Fruit fly (Drosophila melanogaster) whole organism, prepupa: Measurements from ENCODE around the gene CG33947.
A peak's percentile ranks its signal among the peaks of the same experiment; 100 is the strongest.

Experiments
- CG10669 ChIP-seq: fragments of 200-800 bp; sonication (Bioruptor generic); optimal IDR thresholded peaks from 3 replicates; lab custom pipeline; 2018; ENCODE audit warnings: missing biosample characterization, mild to moderate bottlenecking, missing genetic modification characterization, moderate library complexity
- CG16779 ChIP-seq: fragments of 200-800 bp; sonication (Bioruptor generic); optimal IDR thresholded peaks from 3 replicates; lab custom pipeline; 2017; ENCODE audit warnings: missing biosample characterization, mild to moderate bottlenecking, missing genetic modification characterization
- CG3032 ChIP-seq: fragments of 200-800 bp; optimal IDR thresholded peaks from 2 replicates; lab custom pipeline; 2019; ENCODE audit warnings: missing biosample characterization, mild to moderate bottlenecking, missing genetic modification characterization, moderate library complexity
- CG6276 ChIP-seq: fragments of 200-800 bp; sonication (Bioruptor generic); optimal IDR thresholded peaks from 2 replicates; lab custom pipeline; 2017; ENCODE audit warnings: missing biosample characterization, mild to moderate bottlenecking, missing genetic modification characterization
- CG8632 ChIP-seq: fragments of 200-800 bp; sonication (Bioruptor generic); optimal IDR thresholded peaks from 3 replicates; lab custom pipeline; 2016; ENCODE audit warnings: missing biosample characterization, missing genetic modification characterization
- OdsH ChIP-seq: fragments of 200-800 bp; sonication (Bioruptor generic); optimal IDR thresholded peaks from 3 replicates; lab custom pipeline; 2016; ENCODE audit warnings: missing biosample characterization, missing genetic modification characterization
- Sox102F ChIP-seq: fragments of 200-800 bp; sonication (Bioruptor generic); optimal IDR thresholded peaks from 2 replicates; lab custom pipeline; 2016; ENCODE audit warnings: missing biosample characterization, mild to moderate bottlenecking, missing genetic modification characterization
- Sox14 ChIP-seq: fragments of 200-800 bp; sonication (Bioruptor generic); optimal IDR thresholded peaks from 3 replicates; lab custom pipeline; 2016; ENCODE audit warnings: missing biosample characterization, missing genetic modification characterization
- cyc ChIP-seq: fragments of 200-800 bp; sonication (Bioruptor generic); optimal IDR thresholded peaks from 3 replicates; lab custom pipeline; 2016; ENCODE audit warnings: missing biosample characterization, missing genetic modification characterization
- dsx ChIP-seq: fragments of 200-800 bp; optimal IDR thresholded peaks from 3 replicates; lab custom pipeline; 2019; ENCODE audit warnings: missing biosample characterization, mild to moderate bottlenecking, missing genetic modification characterization, moderate library complexity; ENCODE audit not compliant: poor library complexity, severe bottlenecking
- svp ChIP-seq: fragments of 200-800 bp; sonication (Bioruptor generic); peaks from one replicate; lab custom pipeline; 2016; ENCODE audit warnings: missing biosample characterization, missing genetic modification characterization

DNA sequence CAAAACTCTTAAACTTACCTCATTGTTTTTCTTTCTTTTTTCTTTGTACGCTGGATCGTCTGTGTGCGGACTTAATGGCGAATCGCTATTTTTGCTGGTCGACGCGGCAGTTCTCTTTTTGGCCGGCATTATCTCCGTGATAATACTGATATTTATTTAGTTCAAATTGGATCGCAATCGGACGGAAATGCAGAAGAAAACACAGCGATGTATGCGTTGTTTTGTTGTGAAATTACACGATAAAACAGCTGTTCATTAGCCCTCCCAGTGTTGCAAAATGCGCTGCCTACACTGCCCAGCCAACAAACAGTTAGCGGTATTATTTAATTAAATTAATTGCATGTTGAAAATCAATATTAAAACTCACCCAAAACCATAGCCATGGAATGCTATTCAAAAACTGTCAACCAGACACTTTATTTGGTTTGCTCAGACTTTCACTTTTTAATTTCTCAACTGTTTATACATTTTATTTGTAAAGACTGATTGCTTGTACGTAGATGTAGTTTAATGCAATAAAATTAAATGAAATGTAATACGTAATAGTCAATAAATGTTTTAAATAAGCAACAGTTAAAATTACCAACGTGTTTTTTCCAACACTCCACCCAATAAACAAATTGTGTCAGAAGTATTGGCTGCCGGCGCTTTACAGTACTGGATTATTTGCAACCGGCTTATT, 1.8 kb downstream of the CG33947 start, which contains the start of the genes Irbp18 and APP-BP1:
- TF ChIP-seq CG6276 (GFP tag; lab: Kevin White, UChicago) (peak; percentile 87), CG10669 (GFP tag; lab: Kevin White, UChicago) (peak; percentile 94), Sox14 (GFP tag; lab: Kevin White, UChicago) (peak; percentile 97), CG8632 (GFP tag; lab: Kevin White, UChicago) (peak; percentile 92), dsx (GFP tag; lab: Kevin White, UChicago) (peak; percentile 87), cyc (GFP tag; lab: Kevin White, UChicago) (peak; percentile 96), CG3032 (tag; lab: Kevin White, UChicago) (peak; percentile 91), OdsH (GFP tag; lab: Kevin White, UChicago) (peak; percentile 98), Sox102F (GFP tag; lab: Kevin White, UChicago) (peak; percentile 97), CG16779 (tag; lab: Kevin White, UChicago) (peak; percentile 88), svp (GFP tag; lab: Kevin White, UChicago) (peak; percentile 98)
